Fruit fly (Drosophila melanogaster) whole organism, embryonic: ENCODE measurements around the gene Notum.

ENCODE experiments used
- B-H2 ChIP-seq: fragments of 200-800 bp; sonication (Bioruptor generic); optimal IDR thresholded peaks from 2 replicates; lab custom pipeline; 2018; ENCODE audit warnings: missing biosample characterization, mild to moderate bottlenecking, missing genetic modification characterization
- Bteb2 ChIP-seq: fragments of 200-800 bp; sonication (Bioruptor generic); optimal IDR thresholded peaks from 2 replicates; lab custom pipeline; 2016; ENCODE audit warnings: missing biosample characterization, missing genetic modification characterization
- CG10959 ChIP-seq: fragments of 200-800 bp; sonication (Bioruptor generic); IDR thresholded peaks from 2 replicates; pipeline ENCODE4 v1.3.6; 2022; ENCODE audit warnings: missing biosample characterization, missing genetic modification characterization
- CG11695 ChIP-seq: fragments of 200-800 bp; sonication (Bioruptor generic); IDR thresholded peaks from 3 replicates; pipeline ENCODE4 v1.3.6; 2022; ENCODE audit warnings: missing biosample characterization, missing genetic modification characterization
- CG11723 ChIP-seq: fragments of 200-800 bp; sonication (Bioruptor generic); optimal IDR thresholded peaks from 2 replicates; lab custom pipeline; 2017; ENCODE audit warnings: missing biosample characterization, mild to moderate bottlenecking, missing genetic modification characterization
- CG12659 ChIP-seq: fragments of 200-800 bp; sonication (Bioruptor generic); optimal IDR thresholded peaks from 3 replicates; lab custom pipeline; 2017; ENCODE audit warnings: mild to moderate bottlenecking, missing biosample characterization, missing genetic modification reagents, missing genetic modification characterization
- CG13624 ChIP-seq: fragments of 200-800 bp; sonication (Bioruptor generic); optimal IDR thresholded peaks from 2 replicates; lab custom pipeline; 2016; ENCODE audit warnings: missing biosample characterization, missing genetic modification characterization
- CG14667 ChIP-seq: fragments of 200-800 bp; sonication (Bioruptor generic); IDR thresholded peaks from 2 replicates; pipeline ENCODE4 v1.3.6; 2022; ENCODE audit warnings: missing biosample characterization, missing genetic modification characterization
- CG15269 ChIP-seq: fragments of 200-800 bp; sonication (Bioruptor generic); optimal IDR thresholded peaks from 2 replicates; lab custom pipeline; 2018; ENCODE audit warnings: missing biosample characterization, mild to moderate bottlenecking, missing genetic modification characterization, moderate library complexity
- CG16815 ChIP-seq: fragments of 200-800 bp; sonication (Bioruptor generic); optimal IDR thresholded peaks from 3 replicates; lab custom pipeline; 2017; ENCODE audit warnings: missing biosample characterization, mild to moderate bottlenecking, missing genetic modification characterization
- CG17361 ChIP-seq: fragments of 200-800 bp; sonication (Bioruptor generic); IDR thresholded peaks from 3 replicates; pipeline ENCODE4 v1.3.6; 2022; ENCODE audit warnings: missing biosample characterization, missing genetic modification characterization
- CG17568 ChIP-seq: fragments of 200-800 bp; sonication (Bioruptor generic); optimal IDR thresholded peaks from 2 replicates; lab custom pipeline; 2018; ENCODE audit warnings: missing biosample characterization, mild to moderate bottlenecking, missing genetic modification characterization, moderate library complexity
- CG1832 ChIP-seq: fragments of 200-800 bp; sonication (Bioruptor generic); optimal IDR thresholded peaks from 2 replicates; lab custom pipeline; 2017; ENCODE audit warnings: missing biosample characterization, mild to moderate bottlenecking, missing genetic modification characterization, inconsistent platforms
- CG2120 ChIP-seq: fragments of 200-800 bp; sonication (Bioruptor generic); optimal IDR thresholded peaks from 3 replicates; lab custom pipeline; 2016; ENCODE audit warnings: missing biosample characterization, missing genetic modification characterization
- CG33557 ChIP-seq: fragments of 200-800 bp; sonication (Bioruptor generic); optimal IDR thresholded peaks from 2 replicates; lab custom pipeline; 2019; ENCODE audit warnings: missing biosample characterization, mild to moderate bottlenecking, missing genetic modification characterization, moderate library complexity
- CG42726 ChIP-seq: fragments of 200-800 bp; sonication (Bioruptor generic); IDR thresholded peaks from 2 replicates; pipeline ENCODE4 v1.3.6; 2022; ENCODE audit warnings: missing biosample characterization, missing genetic modification characterization; ENCODE audit not compliant: partially characterized antibody
- CG4617 ChIP-seq: fragments of 200-800 bp; sonication (Bioruptor generic); optimal IDR thresholded peaks from 3 replicates; lab custom pipeline; 2016; ENCODE audit warnings: missing biosample characterization, missing genetic modification characterization, borderline replicate concordance
- CG4854 ChIP-seq: fragments of 200-800 bp; sonication (Bioruptor generic); optimal IDR thresholded peaks from 2 replicates; lab custom pipeline; 2016; ENCODE audit warnings: missing biosample characterization, missing genetic modification characterization, inconsistent platforms
- CG6254 ChIP-seq: fragments of 200-800 bp; sonication (Bioruptor generic); optimal IDR thresholded peaks from 3 replicates; lab custom pipeline; 2017; ENCODE audit warnings: mild to moderate bottlenecking, missing biosample characterization, missing genetic modification reagents, missing genetic modification characterization
- CG7372 ChIP-seq: fragments of 200-800 bp; sonication (Bioruptor generic); IDR thresholded peaks from 2 replicates; pipeline ENCODE4 v1.3.6; 2022; ENCODE audit warnings: missing biosample characterization, missing genetic modification characterization
- CG7745 ChIP-seq: fragments of 200-800 bp; sonication (Bioruptor generic); optimal IDR thresholded peaks from 2 replicates; lab custom pipeline; 2018; ENCODE audit warnings: missing biosample characterization, mild to moderate bottlenecking, missing genetic modification characterization, moderate library complexity
- CG7839 ChIP-seq: fragments of 200-800 bp; sonication (Bioruptor generic); optimal IDR thresholded peaks from 3 replicates; lab custom pipeline; 2018; ENCODE audit warnings: missing biosample characterization, mild to moderate bottlenecking, missing genetic modification characterization, moderate library complexity
- CG9876 ChIP-seq: fragments of 200-800 bp; sonication (Bioruptor generic); optimal IDR thresholded peaks from 2 replicates; lab custom pipeline; 2016; ENCODE audit warnings: missing biosample characterization, missing genetic modification characterization
- D19A ChIP-seq: fragments of 200-800 bp; optimal IDR thresholded peaks from 3 replicates; lab custom pipeline; 2019; ENCODE audit warnings: missing biosample characterization, mild to moderate bottlenecking, missing genetic modification characterization, moderate library complexity
- Gug ChIP-seq: fragments of 200-800 bp; sonication (Bioruptor generic); IDR thresholded peaks from 4 replicates; pipeline ENCODE4 v1.3.6; 2022; ENCODE audit warnings: missing biosample characterization, missing genetic modification characterization
- Hand ChIP-seq: fragments of 200-800 bp; sonication (Bioruptor generic); optimal IDR thresholded peaks from 2 replicates; lab custom pipeline; 2017; ENCODE audit warnings: mild to moderate bottlenecking, missing biosample characterization, missing genetic modification reagents, missing genetic modification characterization
- HmgZ ChIP-seq: fragments of 200-800 bp; sonication (Bioruptor generic); optimal IDR thresholded peaks from 2 replicates; lab custom pipeline; 2018; ENCODE audit warnings: missing biosample characterization, mild to moderate bottlenecking, missing genetic modification characterization
- Hr51 ChIP-seq, 2 experiments: fragments of 200-800 bp; sonication (Bioruptor generic); optimal IDR thresholded peaks; 2 replicates in 1 of 2; 3 replicates in 1 of 2; lab custom pipeline; 2016 to 2018; ENCODE audit warnings: missing biosample characterization in 2 of 2, missing genetic modification characterization in 2 of 2, mild to moderate bottlenecking in 1 of 2, moderate library complexity in 1 of 2
- Lhr ChIP-seq: fragments of 200-800 bp; sonication (Bioruptor generic); optimal IDR thresholded peaks from 3 replicates; lab custom pipeline; 2017; ENCODE audit warnings: mild to moderate bottlenecking, missing biosample characterization, missing genetic modification reagents, missing genetic modification characterization
- Max ChIP-seq: fragments of 200-800 bp; sonication (Bioruptor generic); optimal IDR thresholded peaks from 2 replicates; lab custom pipeline; 2016; ENCODE audit warnings: missing biosample characterization, mild to moderate bottlenecking, missing genetic modification characterization
- Myb ChIP-seq: fragments of 200-800 bp; sonication (Bioruptor generic); optimal IDR thresholded peaks from 2 replicates; lab custom pipeline; 2016; ENCODE audit warnings: missing biosample characterization, missing genetic modification characterization
- Nf-YC ChIP-seq: fragments of 200-800 bp; optimal IDR thresholded peaks from 3 replicates; lab custom pipeline; 2019; ENCODE audit warnings: missing biosample characterization, mild to moderate bottlenecking, missing genetic modification characterization, moderate library complexity
- Oaz ChIP-seq: fragments of 200-800 bp; sonication (Bioruptor generic); IDR thresholded peaks from 2 replicates; pipeline ENCODE4 v1.3.6; 2022; ENCODE audit warnings: missing biosample characterization, missing genetic modification characterization
- ase ChIP-seq: fragments of 200-800 bp; sonication (Bioruptor generic); IDR thresholded peaks from 3 replicates; pipeline ENCODE4 v1.3.6; 2022; ENCODE audit warnings: missing biosample characterization, missing genetic modification characterization
- chif ChIP-seq, 2 experiments: fragments of 200-800 bp; sonication (Bioruptor generic); optimal IDR thresholded peaks; 3 replicates each; lab custom pipeline; 2016; ENCODE audit warnings: missing biosample characterization in 2 of 2, missing genetic modification characterization in 2 of 2
- crp ChIP-seq, 2 experiments: fragments of 200-800 bp; sonication (Bioruptor generic); optimal IDR thresholded peaks; 2 replicates in 1 of 2; 3 replicates in 1 of 2; lab custom pipeline; 2017; ENCODE audit warnings: missing biosample characterization in 2 of 2, missing genetic modification characterization in 2 of 2, mild to moderate bottlenecking in 1 of 2, moderate library complexity in 1 of 2
- cwo ChIP-seq: fragments of 200-800 bp; sonication (Bioruptor generic); optimal IDR thresholded peaks from 3 replicates; lab custom pipeline; 2017; ENCODE audit warnings: missing biosample characterization, missing genetic modification characterization, mild to moderate bottlenecking, moderate library complexity, missing genetic modification reagents
- emc ChIP-seq: fragments of 200-800 bp; sonication (Bioruptor generic); optimal IDR thresholded peaks from 2 replicates; lab custom pipeline; 2016; ENCODE audit warnings: missing biosample characterization, missing genetic modification characterization
- esg ChIP-seq: fragments of 200-800 bp; sonication (Bioruptor generic); conservative IDR thresholded peaks from 2 replicates; pipeline ENCODE4 v1.3.6; 2022; ENCODE audit warnings: missing biosample characterization, missing genetic modification characterization
- eve ChIP-seq, 2 experiments: fragments of >200 bp; optimal IDR thresholded peaks; 2 replicates each; lab custom pipeline; 2017; ENCODE audit warnings: missing biosample characterization in 2 of 2, missing genetic modification characterization in 2 of 2
- fru ChIP-seq: fragments of >200 bp; optimal IDR thresholded peaks from 2 replicates; lab custom pipeline; 2017
- ftz-f1 ChIP-seq: fragments of 200-800 bp; sonication (Bioruptor generic); optimal IDR thresholded peaks from 2 replicates; lab custom pipeline; 2016; ENCODE audit warnings: missing biosample characterization, missing genetic modification characterization
- gcm2 ChIP-seq: fragments of 200-800 bp; sonication (Bioruptor generic); optimal IDR thresholded peaks from 2 replicates; lab custom pipeline; 2016; ENCODE audit warnings: missing biosample characterization, missing genetic modification characterization
- hbn ChIP-seq: fragments of 200-800 bp; sonication (Bioruptor generic); IDR thresholded peaks from 2 replicates; pipeline ENCODE4 v1.3.6; 2022; ENCODE audit warnings: missing biosample characterization, missing genetic modification characterization; ENCODE audit not compliant: partially characterized antibody
- jing ChIP-seq: fragments of 200-800 bp; sonication (Bioruptor generic); optimal IDR thresholded peaks from 2 replicates; lab custom pipeline; 2018; ENCODE audit warnings: missing biosample characterization, mild to moderate bottlenecking, missing genetic modification characterization
- kah ChIP-seq: fragments of 200-800 bp; sonication (Bioruptor generic); optimal IDR thresholded peaks from 2 replicates; lab custom pipeline; 2018; ENCODE audit warnings: missing biosample characterization, mild to moderate bottlenecking, missing genetic modification characterization
- mirr ChIP-seq: fragments of 200-800 bp; sonication (Bioruptor generic); optimal IDR thresholded peaks from 3 replicates; lab custom pipeline; 2018; ENCODE audit warnings: missing biosample characterization, mild to moderate bottlenecking, missing genetic modification characterization
- repo ChIP-seq: fragments of 200-800 bp; sonication (Bioruptor generic); optimal IDR thresholded peaks from 2 replicates; lab custom pipeline; 2016; ENCODE audit warnings: missing biosample characterization, missing genetic modification characterization
- sob ChIP-seq: fragments of 200-800 bp; sonication (Bioruptor generic); IDR thresholded peaks from 2 replicates; pipeline ENCODE4 v1.3.6; 2022; ENCODE audit warnings: missing biosample characterization, missing genetic modification characterization
- stc ChIP-seq: fragments of 200-800 bp; sonication (Bioruptor generic); IDR thresholded peaks from 2 replicates; pipeline ENCODE4 v1.3.6; 2022; ENCODE audit warnings: missing biosample characterization, missing genetic modification characterization

Notum gene

DNA sequence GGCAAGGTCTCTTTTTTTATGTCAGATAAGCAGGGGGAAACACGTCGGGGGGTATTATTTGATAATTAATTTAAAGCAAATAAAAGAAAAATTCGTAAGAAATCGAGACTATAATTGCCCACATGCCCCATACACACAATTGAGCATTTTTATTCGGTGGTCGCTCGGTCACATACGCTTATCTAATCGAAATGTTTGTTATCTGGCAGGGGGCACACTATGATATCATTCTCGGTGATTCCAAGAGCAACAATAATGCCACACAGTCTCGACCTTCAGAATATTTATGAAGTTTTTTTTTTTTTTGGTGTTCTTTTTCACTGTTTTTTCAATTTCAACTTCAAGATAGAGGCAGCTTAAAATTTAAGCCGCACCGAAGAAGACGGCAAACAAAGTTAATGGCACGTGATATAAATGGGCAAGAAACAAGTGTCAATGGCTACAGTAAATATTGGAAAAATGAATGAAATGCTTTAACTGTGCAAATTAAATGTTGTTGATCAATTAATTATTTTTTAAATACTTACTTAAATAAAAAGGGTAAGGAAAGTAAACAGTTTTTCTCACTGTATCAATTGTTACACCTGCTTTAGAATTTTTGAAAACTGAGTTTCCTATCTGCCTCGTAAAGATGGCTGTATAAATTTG lies 23.8 kb upstream of the Notum start:
- TF ChIP-seq emc (GFP tag; lab: Kevin White, UChicago) (no peak), D19A (tag; lab: Kevin White, UChicago) (peak; percentile 27), Bteb2 (no peak), CG7839 (tag; lab: Kevin White, UChicago) (peak; percentile 55), Gug (GFP tag; lab: Robert Waterston, UW) (0 out of 4 replicates have a peak, but pooled peaks have one; percentile 2), esg (0 out of 2 replicates have a peak, but pooled peaks have one; percentile 13), cwo (GFP tag; lab: Kevin White, UChicago) (peak; percentile 93), B-H2 (GFP tag; lab: Kevin White, UChicago) (no peak), CG10959 (GFP tag; lab: Robert Waterston, UW) (no peak), repo (GFP tag; lab: Kevin White, UChicago) (no peak), CG2120 (GFP tag; lab: Kevin White, UChicago) (peak; percentile 72), Nf-YC (tag; lab: Kevin White, UChicago) (no peak), CG15269 (peak; percentile 71), crp (GFP tag; optimal IDR thresholded peaks at IDR 0.05; lab: Kevin White, UChicago) (no peak), jing (GFP tag; lab: Kevin White, UChicago) (no peak), CG7372 (GFP tag; lab: Robert Waterston, UW) (no peak), Hr51 (GFP tag; optimal IDR thresholded peaks at IDR 0.05; lab: Kevin White, UChicago) (peak; percentile 49 to 65), CG9876 (GFP tag; lab: Kevin White, UChicago) (no peak), CG6254 (GFP tag; lab: Kevin White, UChicago) (peak; percentile 5), CG4854 (GFP tag; lab: Kevin White, UChicago) (peak; percentile 14), CG11695 (peak; percentile 56; the same call in 1 of the 3 replicates), kah (GFP tag; lab: Kevin White, UChicago) (no peak), CG14667 (GFP tag; lab: Robert Waterston, UW) (no peak), CG11723 (GFP tag; lab: Kevin White, UChicago) (no peak), ftz-f1 (GFP tag; lab: Kevin White, UChicago) (peak; percentile 58), HmgZ (tag; lab: Kevin White, UChicago) (peak; percentile 43), CG16815 (GFP tag; lab: Kevin White, UChicago) (no peak), CG4617 (GFP tag; lab: Kevin White, UChicago) (no peak), fru (lab: Kevin White, UChicago) (no peak), CG12659 (GFP tag; lab: Kevin White, UChicago) (peak; percentile 30), ase (GFP tag; lab: Robert Waterston, UW) (no peak), CG42726 (GFP tag; lab: Robert Waterston, UW) (no peak), chif (GFP tag; optimal IDR thresholded peaks at IDR 0.05; lab: Kevin White, UChicago) (no peak), Oaz (no peak), CG17361 (peak; percentile 44; the same call in 1 of the 3 replicates), gcm2 (GFP tag; lab: Kevin White, UChicago) (no peak), Max (GFP tag; lab: Kevin White, UChicago) (no peak), Myb (GFP tag; lab: Kevin White, UChicago) (no peak), CG17568 (GFP tag; lab: Kevin White, UChicago) (no peak), hbn (GFP tag; lab: Robert Waterston, UW) (no peak), CG13624 (GFP tag; lab: Kevin White, UChicago) (no peak), sob (peak; percentile 67), CG33557 (no peak), eve (GFP tag; optimal IDR thresholded peaks at IDR 0.05; lab: Kevin White, UChicago) (peak in 1 of 2 experiments; percentile 30), CG1832 (GFP tag; lab: Kevin White, UChicago) (no peak), Lhr (GFP tag; lab: Kevin White, UChicago) (no peak), CG7745 (tag; lab: Kevin White, UChicago) (peak; percentile 63), Hand (GFP tag; lab: Kevin White, UChicago) (no peak), stc (no peak), mirr (peak; percentile 48)
